Worm (Caenorhabditis elegans) whole organism, L4/young adult: Measurements from ENCODE around the gene C12D5.9.

Experiments used
- W03F9.2 ChIP-seq: fragments of 150-350 bp; optimal IDR thresholded peaks from 2 replicates; lab custom pipeline; 2014; ENCODE audit warnings: missing biosample characterization, missing genetic modification characterization
- him-1 ChIP-seq: sonication (generic microtip); optimal IDR thresholded peaks from 2 replicates; lab custom pipeline; 2016; ENCODE audit warnings: missing genotype, missing genetic modification reagents, missing genetic modification characterization, missing compliant biosample characterization

DNA sequence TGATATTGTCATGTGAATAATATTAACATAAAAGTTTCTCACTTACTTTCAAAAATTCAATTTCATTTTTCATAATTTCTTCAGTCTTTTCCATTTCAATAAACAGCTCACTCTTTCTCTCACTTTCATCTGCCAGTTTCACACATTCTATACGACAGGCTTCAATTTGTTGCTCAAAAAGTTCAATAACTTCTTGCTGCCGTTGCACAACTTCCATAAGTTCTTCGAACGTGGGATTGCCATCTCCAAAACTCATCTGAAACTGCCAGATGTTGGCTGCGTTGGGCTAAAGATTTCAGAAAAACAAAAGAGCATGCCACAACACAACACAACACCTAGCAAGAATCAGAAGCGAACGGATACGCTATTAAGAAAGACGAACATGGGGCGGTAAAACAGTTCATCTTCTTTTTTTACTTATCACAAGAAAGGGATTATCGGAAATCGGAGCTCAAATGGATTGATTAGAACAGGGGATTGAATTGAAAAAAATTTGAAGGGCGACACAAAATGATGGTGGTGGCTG, 43.5 kb upstream of the C12D5.9 start:
- TF ChIP-seq W03F9.2 (no peak), him-1 (no peak)
